Worm (Caenorhabditis elegans) whole organism, mixed stage, embryonic: ENCODE data around the gene Y45F10D.16.

Source experiments
- M03D4.4 ChIP-seq: sonication (generic microtip); optimal IDR thresholded peaks from 2 replicates; lab custom pipeline; 2017; ENCODE audit warnings: mild to moderate bottlenecking, missing genetic modification characterization, missing compliant biosample characterization
- blmp-1 ChIP-seq: fragments of 150-350 bp; optimal IDR thresholded peaks from 2 replicates; lab custom pipeline; 2014; ENCODE audit warnings: missing biosample characterization, missing genetic modification characterization
- ceh-39 ChIP-seq: fragments of 150-350 bp; optimal IDR thresholded peaks from 2 replicates; lab custom pipeline; 2014; ENCODE audit warnings: missing biosample characterization, missing genetic modification characterization
- ceh-43 ChIP-seq: fragments of 200-800 bp; sonication (Bioruptor generic); optimal IDR thresholded peaks from 2 replicates; lab custom pipeline; 2018; ENCODE audit warnings: mild to moderate bottlenecking, missing genetic modification characterization, moderate library complexity, missing compliant biosample characterization
- ceh-83 ChIP-seq: fragments of 200-800 bp; sonication (Bioruptor generic); optimal IDR thresholded peaks from 2 replicates; lab custom pipeline; 2018; ENCODE audit warnings: mild to moderate bottlenecking, missing genetic modification characterization, missing compliant biosample characterization
- ces-1 ChIP-seq: fragments of 150-350 bp; optimal IDR thresholded peaks from 2 replicates; lab custom pipeline; 2014; ENCODE audit warnings: missing biosample characterization, missing genetic modification reagents, missing genetic modification characterization
- cnd-1 ChIP-seq: fragments of 200-800 bp; sonication (Bioruptor generic); optimal IDR thresholded peaks from 2 replicates; lab custom pipeline; 2018; ENCODE audit warnings: mild to moderate bottlenecking, missing genetic modification characterization, missing compliant biosample characterization
- drap-1 ChIP-seq: fragments of 200-800 bp; sonication (Bioruptor generic); optimal IDR thresholded peaks from 3 replicates; lab custom pipeline; 2018; ENCODE audit warnings: mild to moderate bottlenecking, missing genetic modification characterization, missing compliant biosample characterization
- elt-1 ChIP-seq: sonication (generic microtip); optimal IDR thresholded peaks from 2 replicates; lab custom pipeline; 2017; ENCODE audit warnings: missing genetic modification characterization, mild to moderate bottlenecking, missing compliant biosample characterization, antibody characterized with exemption, moderate library complexity, borderline replicate concordance; ENCODE audit not compliant: insufficient read depth
- elt-3 ChIP-seq: fragments of 150-350 bp; optimal IDR thresholded peaks from 2 replicates; lab custom pipeline; 2014; ENCODE audit warnings: missing biosample characterization, missing genetic modification characterization
- flh-1 ChIP-seq: fragments of 200-800 bp; sonication (Bioruptor generic); optimal IDR thresholded peaks from 2 replicates; lab custom pipeline; 2018; ENCODE audit warnings: mild to moderate bottlenecking, missing genetic modification characterization, moderate library complexity, missing compliant biosample characterization
- ham-2 ChIP-seq: fragments of 200-800 bp; sonication (Bioruptor generic); optimal IDR thresholded peaks from 2 replicates; lab custom pipeline; 2018; ENCODE audit warnings: mild to moderate bottlenecking, missing genetic modification characterization, missing compliant biosample characterization
- hlh-1 ChIP-seq: fragments of 150-350 bp; optimal IDR thresholded peaks from 2 replicates; lab custom pipeline; 2014; ENCODE audit warnings: missing biosample characterization, missing genetic modification reagents, missing genetic modification characterization
- lin-13 ChIP-seq: fragments of 150-350 bp; optimal IDR thresholded peaks from 2 replicates; lab custom pipeline; 2014; ENCODE audit warnings: missing biosample characterization, missing genetic modification characterization
- lin-32 ChIP-seq: fragments of 200-800 bp; sonication (Bioruptor generic); optimal IDR thresholded peaks from 2 replicates; lab custom pipeline; 2018; ENCODE audit warnings: mild to moderate bottlenecking, missing genetic modification characterization, missing compliant biosample characterization
- lsy-2 ChIP-seq: fragments of 150-350 bp; optimal IDR thresholded peaks from 2 replicates; lab custom pipeline; 2014; ENCODE audit warnings: missing biosample characterization, missing genetic modification characterization
- mab-5 ChIP-seq: fragments of 150-350 bp; optimal IDR thresholded peaks from 2 replicates; lab custom pipeline; 2014; ENCODE audit warnings: missing biosample characterization, missing genetic modification characterization
- mep-1 ChIP-seq: fragments of 150-350 bp; optimal IDR thresholded peaks from 2 replicates; lab custom pipeline; 2017; ENCODE audit warnings: missing biosample characterization, missing genetic modification reagents, missing genetic modification characterization, inconsistent platforms
- mls-2 ChIP-seq: sonication (generic microtip); optimal IDR thresholded peaks from 2 replicates; lab custom pipeline; 2016; ENCODE audit warnings: mild to moderate bottlenecking, missing genetic modification characterization, moderate library complexity, missing compliant biosample characterization
- nhr-12 ChIP-seq: fragments of 150-350 bp; optimal IDR thresholded peaks from 2 replicates; lab custom pipeline; 2014; ENCODE audit warnings: missing biosample characterization, missing genetic modification characterization
- nhr-2 ChIP-seq: fragments of 150-350 bp; optimal IDR thresholded peaks from 2 replicates; lab custom pipeline; 2014; ENCODE audit warnings: missing biosample characterization, missing genetic modification characterization
- nhr-28 ChIP-seq: fragments of 150-350 bp; optimal IDR thresholded peaks from 2 replicates; lab custom pipeline; 2014; ENCODE audit warnings: missing biosample characterization, missing genetic modification characterization
- nhr-76 ChIP-seq: sonication (generic microtip); optimal IDR thresholded peaks from 2 replicates; lab custom pipeline; 2017; ENCODE audit warnings: missing biosample characterization, missing genetic modification characterization
- pha-4 ChIP-seq: fragments of 150-350 bp; optimal IDR thresholded peaks from 2 replicates; lab custom pipeline; 2018; ENCODE audit warnings: missing biosample characterization, missing genetic modification reagents, missing genetic modification characterization
- sem-2 ChIP-seq: fragments of 200-800 bp; sonication (Bioruptor generic); optimal IDR thresholded peaks from 2 replicates; lab custom pipeline; 2018; ENCODE audit warnings: mild to moderate bottlenecking, missing genetic modification characterization, missing compliant biosample characterization
- snpc-4 ChIP-seq: fragments of 150-350 bp; optimal IDR thresholded peaks from 2 replicates; lab custom pipeline; 2014; ENCODE audit warnings: missing biosample characterization, missing genetic modification characterization
- tbx-8 ChIP-seq: fragments of 200-800 bp; sonication (Bioruptor generic); optimal IDR thresholded peaks from 2 replicates; lab custom pipeline; 2018; ENCODE audit warnings: mild to moderate bottlenecking, missing genetic modification characterization, moderate library complexity, missing compliant biosample characterization
- unc-120 ChIP-seq: sonication (generic microtip); optimal IDR thresholded peaks from 2 replicates; lab custom pipeline; 2017; ENCODE audit warnings: missing genetic modification characterization, missing compliant biosample characterization; ENCODE audit not compliant: poor library complexity, severe bottlenecking
- unc-39 ChIP-seq: fragments of 150-350 bp; optimal IDR thresholded peaks from 2 replicates; lab custom pipeline; 2014; ENCODE audit warnings: missing biosample characterization, missing genetic modification characterization
- zip-8 ChIP-seq: fragments of 150-350 bp; optimal IDR thresholded peaks from 2 replicates; lab custom pipeline; 2014; ENCODE audit warnings: missing biosample characterization, missing genetic modification characterization
- ztf-11 ChIP-seq: fragments of 150-350 bp; optimal IDR thresholded peaks from 2 replicates; lab custom pipeline; 2014; ENCODE audit warnings: missing biosample characterization, missing genetic modification characterization

Gene Y45F10D.16

ce11 chrIV:13748798-13749197, 27.4 kb upstream of the Y45F10D.16 start:
- no peak for TF ChIP-seq sem-2
- peak; percentile 45 for TF ChIP-seq hlh-1 (tag; lab: Kevin White, UChicago)
- TF ChIP-seq unc-120: peak; percentile 8

ce11 chrIV:13750033-13750432, 26.2 kb upstream of the Y45F10D.16 start, which contains the start of gene sorb-1:
Gene sorb-1, plus strand, starts transcription at chrIV:13750333.
- TF ChIP-seq nhr-76 (tag; lab: Kevin White, UChicago) (no peak), cnd-1 (no peak), mep-1 (tag; lab: Kevin White, UChicago) (no peak), pha-4 (tag; lab: Kevin White, UChicago) (no peak), snpc-4 (tag; lab: Kevin White, UChicago) (no peak), sem-2 (no peak), ceh-43 (GFP tag; lab: Kevin White, UChicago) (no peak), ceh-39 (tag; lab: Kevin White, UChicago) (no peak), elt-3 (tag; lab: Kevin White, UChicago) (no peak), flh-1 (GFP tag; lab: Kevin White, UChicago) (no peak), unc-120 (no peak), lin-13 (tag; lab: Kevin White, UChicago) (no peak), lsy-2 (no peak), ces-1 (no peak), ham-2 (GFP tag; lab: Kevin White, UChicago) (no peak), ceh-83 (no peak), blmp-1 (tag; lab: Kevin White, UChicago) (no peak)

- TF ChIP-seq unc-39 (no peak), ceh-43 (GFP tag; lab: Kevin White, UChicago) (no peak), zip-8 (tag; lab: Kevin White, UChicago) (no peak), nhr-76 (tag; lab: Kevin White, UChicago) (no peak), tbx-8 (GFP tag; lab: Kevin White, UChicago) (no peak), lsy-2 (no peak), nhr-28 (tag; lab: Kevin White, UChicago) (no peak), ceh-39 (tag; lab: Kevin White, UChicago) (no peak), mls-2 (tag; lab: Kevin White, UChicago) (no peak), ham-2 (GFP tag; lab: Kevin White, UChicago) (no peak), mep-1 (tag; lab: Kevin White, UChicago) (no peak), nhr-2 (tag; lab: Kevin White, UChicago) (no peak), ceh-83 (no peak), nhr-12 (tag; lab: Kevin White, UChicago) (no peak), elt-3 (tag; lab: Kevin White, UChicago) (no peak), M03D4.4 (tag; lab: Kevin White, UChicago) (no peak), ztf-11 (no peak)
Measured at ce11 chrIV:13755619-13756018, 20.6 kb upstream of the Y45F10D.16 start.

- TF ChIP-seq ces-1: peak; percentile 88
- no peak for TF ChIP-seq lsy-2
- TF ChIP-seq ceh-43 (GFP tag; lab: Kevin White, UChicago): no peak
Measured at ce11 chrIV:13763449-13763848, 12.8 kb upstream of the Y45F10D.16 start.

- TF ChIP-seq elt-1 (tag; lab: Kevin White, UChicago): no peak
- TF ChIP-seq drap-1 (GFP tag; lab: Kevin White, UChicago): no peak
- TF ChIP-seq cnd-1: no peak
- no peak for TF ChIP-seq nhr-2 (tag; lab: Kevin White, UChicago)
- TF ChIP-seq tbx-8 (GFP tag; lab: Kevin White, UChicago): no peak
- no peak for TF ChIP-seq lin-32 (GFP tag; lab: Kevin White, UChicago)
- no peak for TF ChIP-seq elt-3 (tag; lab: Kevin White, UChicago)
- no peak for TF ChIP-seq ceh-43 (GFP tag; lab: Kevin White, UChicago)
- TF ChIP-seq unc-120: no peak
- TF ChIP-seq mls-2 (tag; lab: Kevin White, UChicago): no peak
- TF ChIP-seq nhr-76 (tag; lab: Kevin White, UChicago): no peak
- no peak for TF ChIP-seq ceh-83
- TF ChIP-seq nhr-12 (tag; lab: Kevin White, UChicago): no peak
- TF ChIP-seq nhr-28 (tag; lab: Kevin White, UChicago): no peak
- TF ChIP-seq mab-5 (tag; lab: Kevin White, UChicago): no peak
- TF ChIP-seq ztf-11: no peak
- no peak for TF ChIP-seq flh-1 (GFP tag; lab: Kevin White, UChicago)
- no peak for TF ChIP-seq snpc-4 (tag; lab: Kevin White, UChicago)
- no peak for TF ChIP-seq lsy-2
- TF ChIP-seq ham-2 (GFP tag; lab: Kevin White, UChicago): no peak
- TF ChIP-seq, all 35 proteins: peak for 0
Measured at ce11 chrIV:13764708-13765107, 11.5 kb upstream of the Y45F10D.16 start.
